Worm (Caenorhabditis elegans): Measurements from ENCODE around the gene sri-18.

The sri-18 gene

DNA sequence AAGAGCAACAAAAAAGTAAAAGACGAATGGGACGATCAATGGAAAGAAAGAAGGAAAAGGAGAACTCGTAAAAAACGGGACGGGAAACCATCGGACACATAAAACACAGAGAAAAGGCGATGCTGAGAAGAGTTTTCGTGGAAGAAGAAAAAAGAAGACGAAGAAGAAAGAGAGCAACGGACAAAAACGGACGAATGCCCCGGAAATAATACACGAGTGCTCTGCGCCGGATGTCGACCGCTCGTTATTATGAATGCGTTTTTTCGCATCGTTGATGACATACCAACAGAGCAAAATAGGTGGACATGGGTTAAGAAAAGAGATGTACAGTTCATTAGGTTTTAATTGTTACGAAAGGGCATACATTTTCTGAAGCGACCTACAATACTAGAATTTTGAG, 15.3 kb upstream of the sri-18 start, which contains the start of gene Y22F5A.11:
Gene Y22F5A.11, minus strand, starts transcription at position 28 of the 400 bp plus-strand sequence.
- TF ChIP-seq lin-39 (tag; optimal IDR thresholded peaks at IDR 0.05) (peak; percentile 42), nfya-1 (tag; optimal IDR thresholded peaks at IDR 0.05; ENCODE audit: insufficient read depth) (peak; percentile 20), pha-4 (tag; optimal IDR thresholded peaks at IDR 0.05) (no peak), nhr-25 (tag; optimal IDR thresholded peaks at IDR 0.05) (no peak), egl-5 (tag; optimal IDR thresholded peaks at IDR 0.05) (peak; percentile 46), hmg-11 (tag; optimal IDR thresholded peaks at IDR 0.05) (peak; percentile 4), snpc-4 (tag; optimal IDR thresholded peaks at IDR 0.05) (peak; percentile 68)

DNA sequence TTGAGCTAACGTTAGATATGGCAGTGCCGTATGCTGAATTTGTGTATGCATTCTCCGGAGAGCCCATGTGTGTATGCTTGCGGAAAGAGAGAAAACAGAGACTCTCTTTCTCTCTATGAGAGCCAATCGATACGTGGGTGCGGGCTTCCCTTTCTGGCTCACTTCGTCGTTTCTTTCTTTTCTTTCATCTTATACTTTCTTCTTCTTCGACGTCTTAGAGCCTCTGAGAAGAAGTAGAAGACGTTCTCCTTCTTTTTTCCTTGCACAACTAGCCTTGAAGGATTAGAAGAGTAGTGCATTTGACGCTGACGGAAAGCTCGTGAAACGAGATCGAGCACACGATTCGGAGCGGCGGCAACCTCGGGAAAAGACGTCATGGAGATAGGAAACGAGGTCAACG, 13.5 kb upstream of the sri-18 start:
- TF ChIP-seq lin-15B (tag; optimal IDR thresholded peaks at IDR 0.05) (no peak), ZK546.5 (tag; optimal IDR thresholded peaks at IDR 0.05) (no peak), nhr-43 (tag; optimal IDR thresholded peaks at IDR 0.05; ENCODE audit: poor library complexity, severe bottlenecking) (no peak), pqm-1 (tag; optimal IDR thresholded peaks at IDR 0.05) (no peak), nhr-25 (tag; optimal IDR thresholded peaks at IDR 0.05) (no peak), nhr-67 (tag; optimal IDR thresholded peaks at IDR 0.05) (no peak), R02D3.7 (tag; optimal IDR thresholded peaks at IDR 0.05) (no peak), ceh-82 (tag; optimal IDR thresholded peaks at IDR 0.05) (no peak), mdl-1 (tag; optimal IDR thresholded peaks at IDR 0.05) (no peak), jun-1 (tag; optimal IDR thresholded peaks at IDR 0.05) (no peak), fkh-2 (tag; optimal IDR thresholded peaks at IDR 0.05) (no peak), mml-1 (tag; optimal IDR thresholded peaks at IDR 0.05) (no peak), nhr-77 (tag; optimal IDR thresholded peaks at IDR 0.05) (no peak), elt-3 (tag; optimal IDR thresholded peaks at IDR 0.05) (no peak), sea-2 (GFP tag; optimal IDR thresholded peaks at IDR 0.05) (peak; percentile 64), tbx-2 (tag; optimal IDR thresholded peaks at IDR 0.05) (no peak), nhr-237 (tag; optimal IDR thresholded peaks at IDR 0.05) (no peak), ceh-28 (tag; optimal IDR thresholded peaks at IDR 0.05) (peak; percentile 56), lin-39 (tag; optimal IDR thresholded peaks at IDR 0.05) (no peak), egl-27 (tag; optimal IDR thresholded peaks at IDR 0.05) (no peak), ama-1 (optimal IDR thresholded peaks at IDR 0.05) (no peak), ceh-9 (tag; optimal IDR thresholded peaks at IDR 0.05) (no peak), fkh-10 (GFP tag; optimal IDR thresholded peaks at IDR 0.05) (peak; percentile 85), unc-39 (tag; optimal IDR thresholded peaks at IDR 0.05) (no peak), nhr-11 (tag; optimal IDR thresholded peaks at IDR 0.05) (peak; percentile 46), egl-5 (tag; optimal IDR thresholded peaks at IDR 0.05) (no peak), fos-1 (tag; optimal IDR thresholded peaks at IDR 0.05) (no peak), aly-2 (tag; optimal IDR thresholded peaks at IDR 0.05) (no peak), nfya-1 (tag; optimal IDR thresholded peaks at IDR 0.05; ENCODE audit: insufficient read depth) (peak; percentile 77), daf-12 (tag; optimal IDR thresholded peaks at IDR 0.05) (no peak), ztf-11 (tag; optimal IDR thresholded peaks at IDR 0.05) (no peak), nhr-28 (tag; optimal IDR thresholded peaks at IDR 0.05) (no peak), eor-1 (tag; optimal IDR thresholded peaks at IDR 0.05) (no peak), hmg-11 (tag; optimal IDR thresholded peaks at IDR 0.05) (peak; percentile 76), nhr-23 (tag; optimal IDR thresholded peaks at IDR 0.05) (no peak), ztf-4 (tag; optimal IDR thresholded peaks at IDR 0.05) (no peak), elt-2 (tag; optimal IDR thresholded peaks at IDR 0.05) (no peak), unc-62 (GFP tag; optimal IDR thresholded peaks at IDR 0.05) (peak; percentile 81), skn-1 (tag; optimal IDR thresholded peaks at IDR 0.05) (no peak), lsy-12 (tag; optimal IDR thresholded peaks at IDR 0.05) (no peak), nhr-12 (tag; optimal IDR thresholded peaks at IDR 0.05) (no peak), snpc-4 (tag; optimal IDR thresholded peaks at IDR 0.05) (peak; percentile 55), elt-1 (tag; optimal IDR thresholded peaks at IDR 0.05) (peak; percentile 67), nhr-76 (tag; optimal IDR thresholded peaks at IDR 0.05) (no peak), zag-1 (tag; optimal IDR thresholded peaks at IDR 0.05) (no peak), pha-4 (tag; optimal IDR thresholded peaks at IDR 0.05) (no peak), ceh-16 (tag; optimal IDR thresholded peaks at IDR 0.05) (no peak)

Measured in whole organism, L3 larva.